ENCODE assay signal across 1 fruit fly cellular context in the genomic region with DNA sequence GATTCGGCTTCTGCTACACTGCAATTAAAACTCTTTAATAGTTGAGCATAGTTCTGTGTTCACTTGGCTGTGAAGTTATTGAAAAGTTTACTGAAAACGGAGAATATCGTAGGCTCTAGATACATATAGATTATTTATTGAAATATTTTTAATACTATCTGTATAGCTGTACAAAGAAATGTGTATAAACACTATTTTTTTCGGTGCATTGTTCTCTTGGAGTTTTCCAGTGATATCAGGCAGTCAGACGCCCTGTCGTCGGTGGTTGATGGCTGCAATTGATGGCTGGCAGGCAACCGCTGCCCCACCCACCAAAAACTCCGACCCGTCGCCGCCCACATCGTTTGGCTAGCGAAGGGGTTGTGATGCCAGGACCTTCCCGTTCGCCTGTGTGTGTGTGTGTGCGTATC.
TF ChIP-seq lines count a peak whose summit lies in the region.

No protein-coding gene starts in this region.

TF ChIP-seq in whole organism, embryonic, 481 proteins besides CTCF, POLR2A, EP300 and RAD21 (continued from another document):
- TF ChIP-seq CG2712 (tag; optimal IDR thresholded peaks at IDR 0.05; lab: Kevin White, UChicago): peak; percentile 58
- peak in 1 of 2 experiments; percentile 49 for TF ChIP-seq Eip74EF (GFP tag; optimal IDR thresholded peaks at IDR 0.05; lab: Kevin White, UChicago)
- TF ChIP-seq Usf (GFP tag; optimal IDR thresholded peaks at IDR 0.05; lab: Kevin White, UChicago): no peak
- TF ChIP-seq vvl (GFP tag; IDR thresholded peaks at IDR 0.05; lab: Robert Waterston, UW): peak; percentile 52
- peak; percentile 34 for TF ChIP-seq CG17829 (tag; optimal IDR thresholded peaks at IDR 0.05; lab: Kevin White, UChicago)
- TF ChIP-seq CG33557 (GFP tag; optimal IDR thresholded peaks at IDR 0.05; lab: Kevin White, UChicago): peak; percentile 20
- TF ChIP-seq cg (GFP tag; optimal IDR thresholded peaks at IDR 0.05; lab: Kevin White, UChicago): no peak
- TF ChIP-seq Oli (tag; optimal IDR thresholded peaks at IDR 0.05; lab: Kevin White, UChicago): peak; percentile 48
- TF ChIP-seq CG5245 (GFP tag; optimal IDR thresholded peaks at IDR 0.05; lab: Kevin White, UChicago): peak; percentile 50
- peak; percentile 5 for TF ChIP-seq CG30403 (GFP tag; optimal IDR thresholded peaks at IDR 0.05; lab: Kevin White, UChicago)
- peak; percentile 26 for TF ChIP-seq CG10209 (GFP tag; optimal IDR thresholded peaks at IDR 0.05; lab: Kevin White, UChicago)
- TF ChIP-seq Sox102F (GFP tag; optimal IDR thresholded peaks at IDR 0.05; lab: Kevin White, UChicago): peak; percentile 37
- TF ChIP-seq CG10959 (GFP tag; IDR thresholded peaks at IDR 0.05; lab: Robert Waterston, UW): peak; percentile 53
- peak; percentile 74 for TF ChIP-seq CG10979 (tag; optimal IDR thresholded peaks at IDR 0.05; lab: Kevin White, UChicago)
- peak; percentile 4 for TF ChIP-seq CG3407 (GFP tag; optimal IDR thresholded peaks at IDR 0.05; lab: Kevin White, UChicago)
- peak; percentile 20; the same call in 1 of the 2 replicates for TF ChIP-seq ara (GFP tag; IDR thresholded peaks at IDR 0.05; lab: Robert Waterston, UW)
- TF ChIP-seq CG32772 (GFP tag; IDR thresholded peaks at IDR 0.05; lab: Robert Waterston, UW): peak; percentile 51; the same call in 1 of the 2 replicates
